Worm (Caenorhabditis elegans): Measurements from ENCODE around the gene lir-2.

- TF ChIP-seq ets-7 (tag; optimal IDR thresholded peaks at IDR 0.05) (no peak), flt-1 (GFP tag; IDR thresholded peaks at IDR 0.05) (no peak), sea-1 (GFP tag; conservative IDR thresholded peaks at IDR 0.05) (no peak), B0310.2 (tag; optimal IDR thresholded peaks at IDR 0.05) (no peak), ama-1 (optimal IDR thresholded peaks at IDR 0.05) (no peak), ceh-36 (tag; optimal IDR thresholded peaks at IDR 0.05) (no peak), tbx-37 (GFP tag; conservative IDR thresholded peaks at IDR 0.05) (no peak), hmbx-1 (tag; optimal IDR thresholded peaks at IDR 0.05) (no peak), pes-1 (GFP tag; IDR thresholded peaks at IDR 0.05) (no peak), tbx-11 (GFP tag; IDR thresholded peaks at IDR 0.05) (no peak), tra-4 (tag; optimal IDR thresholded peaks at IDR 0.05) (no peak), hnd-1 (tag; optimal IDR thresholded peaks at IDR 0.05) (no peak), hmg-4 (GFP tag; optimal IDR thresholded peaks at IDR 0.05) (no peak), aly-1 (tag; optimal IDR thresholded peaks at IDR 0.05) (no peak)
These were observed 35.9 kb upstream of the lir-2 start for ce11 chrII:7631171-7631570.
